Fruit fly (Drosophila melanogaster) whole organism, pupa: ENCODE measurements around the gene Tep1.

ENCODE experiments used
- CG15710 ChIP-seq: fragments of 200-800 bp; sonication (Bioruptor generic); optimal IDR thresholded peaks from 2 replicates; lab custom pipeline; 2018; ENCODE audit warnings: missing biosample characterization, mild to moderate bottlenecking, missing genetic modification characterization, moderate library complexity
- CG8159 ChIP-seq: fragments of 200-800 bp; sonication (Bioruptor generic); optimal IDR thresholded peaks from 3 replicates; lab custom pipeline; 2018; ENCODE audit warnings: missing biosample characterization, mild to moderate bottlenecking, missing genetic modification characterization, moderate library complexity
- Pif1A ChIP-seq: fragments of 200-800 bp; sonication (Bioruptor generic); optimal IDR thresholded peaks from 3 replicates; lab custom pipeline; 2016; ENCODE audit warnings: missing biosample characterization, missing genetic modification characterization
- rn ChIP-seq: fragments of 200-800 bp; sonication (Bioruptor generic); IDR thresholded peaks from 2 replicates; pipeline ENCODE4 v1.3.6; 2022; ENCODE audit warnings: missing biosample characterization, missing genetic modification characterization

DNA sequence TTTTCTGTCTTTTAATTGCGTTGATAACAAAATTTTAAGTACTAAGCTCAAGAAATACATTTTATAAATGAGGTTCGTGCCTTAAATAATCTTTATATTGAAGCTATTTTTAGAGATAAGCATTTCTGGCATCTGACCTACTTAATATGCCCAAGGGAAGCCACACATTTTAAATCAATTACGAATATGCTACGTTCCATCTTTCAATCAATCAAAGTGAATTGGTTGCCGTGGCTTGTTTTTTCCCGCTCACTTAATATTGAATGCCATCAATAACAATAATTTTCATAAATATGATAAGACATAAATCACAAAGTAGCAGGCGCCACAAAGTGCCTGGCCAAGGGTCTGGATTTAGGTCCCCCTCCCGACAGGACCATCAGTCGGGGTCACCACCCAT lies 42.5 kb upstream of the Tep1 start:
- TF ChIP-seq CG15710 (tag; lab: Kevin White, UChicago) (no peak), CG8159 (tag; lab: Kevin White, UChicago) (no peak), Pif1A (GFP tag; lab: Kevin White, UChicago) (no peak), rn (GFP tag; lab: Robert Waterston, UW) (no peak)
